Fruit fly (Drosophila melanogaster) whole organism, pupa: Measurements from ENCODE around the gene CG9609.

Experiments used
- CG10348 ChIP-seq: fragments of 200-800 bp; sonication (Bioruptor generic); IDR thresholded peaks from 2 replicates; pipeline ENCODE4 v1.3.6; 2022; ENCODE audit warnings: missing biosample characterization, missing genetic modification characterization
- CG12605 ChIP-seq: fragments of 200-800 bp; sonication (Bioruptor generic); IDR thresholded peaks from 2 replicates; pipeline ENCODE4 v1.3.6; 2022; ENCODE audit warnings: missing biosample characterization, missing genetic modification characterization
- CG13204 ChIP-seq: fragments of 200-800 bp; sonication (Bioruptor generic); optimal IDR thresholded peaks from 2 replicates; lab custom pipeline; 2018; ENCODE audit warnings: missing biosample characterization, mild to moderate bottlenecking, missing genetic modification characterization, moderate library complexity
- CG15710 ChIP-seq: fragments of 200-800 bp; sonication (Bioruptor generic); optimal IDR thresholded peaks from 2 replicates; lab custom pipeline; 2018; ENCODE audit warnings: missing biosample characterization, mild to moderate bottlenecking, missing genetic modification characterization, moderate library complexity
- CG32121 ChIP-seq: fragments of 200-800 bp; sonication (Bioruptor generic); IDR thresholded peaks from 2 replicates; pipeline ENCODE4 v1.3.6; 2022; ENCODE audit warnings: missing biosample characterization, missing genetic modification characterization
- CG34367 ChIP-seq: fragments of 200-800 bp; sonication (Bioruptor generic); optimal IDR thresholded peaks from 2 replicates; lab custom pipeline; 2018; ENCODE audit warnings: missing biosample characterization, mild to moderate bottlenecking, missing genetic modification characterization
- CG4496 ChIP-seq: fragments of 200-800 bp; sonication (Bioruptor generic); IDR thresholded peaks from 3 replicates; pipeline ENCODE4 v1.3.6; 2022; ENCODE audit warnings: missing biosample characterization, missing genetic modification characterization
- CG8159 ChIP-seq: fragments of 200-800 bp; sonication (Bioruptor generic); optimal IDR thresholded peaks from 3 replicates; lab custom pipeline; 2018; ENCODE audit warnings: missing biosample characterization, mild to moderate bottlenecking, missing genetic modification characterization, moderate library complexity
- D1 ChIP-seq: fragments of 200-800 bp; sonication (Bioruptor generic); optimal IDR thresholded peaks from 2 replicates; lab custom pipeline; 2018; ENCODE audit warnings: missing biosample characterization, mild to moderate bottlenecking, missing genetic modification characterization, moderate library complexity
- EcR ChIP-seq: fragments of 200-800 bp; sonication (Bioruptor generic); optimal IDR thresholded peaks from 3 replicates; lab custom pipeline; 2019; ENCODE audit warnings: missing biosample characterization, missing genetic modification characterization, mild to moderate bottlenecking, moderate library complexity, missing genetic modification reagents
- Pif1A ChIP-seq: fragments of 200-800 bp; sonication (Bioruptor generic); optimal IDR thresholded peaks from 3 replicates; lab custom pipeline; 2016; ENCODE audit warnings: missing biosample characterization, missing genetic modification characterization
- Pif1B ChIP-seq: fragments of 200-800 bp; sonication (Bioruptor generic); optimal IDR thresholded peaks from 3 replicates; lab custom pipeline; 2016; ENCODE audit warnings: missing biosample characterization, missing genetic modification characterization
- Snoo ChIP-seq: fragments of 200-800 bp; sonication (Bioruptor generic); optimal IDR thresholded peaks from 3 replicates; lab custom pipeline; 2017; ENCODE audit warnings: missing biosample characterization, mild to moderate bottlenecking, missing genetic modification characterization, inconsistent platforms
- fd96Ca ChIP-seq: fragments of 200-800 bp; sonication (Bioruptor generic); IDR thresholded peaks from 3 replicates; pipeline ENCODE4 v1.3.6; 2022; ENCODE audit warnings: missing biosample characterization, missing genetic modification characterization
- gl ChIP-seq: fragments of 200-800 bp; sonication (Bioruptor generic); optimal IDR thresholded peaks from 2 replicates; lab custom pipeline; 2018; ENCODE audit warnings: missing biosample characterization, mild to moderate bottlenecking, missing genetic modification characterization

Gene CG9609

DNA sequence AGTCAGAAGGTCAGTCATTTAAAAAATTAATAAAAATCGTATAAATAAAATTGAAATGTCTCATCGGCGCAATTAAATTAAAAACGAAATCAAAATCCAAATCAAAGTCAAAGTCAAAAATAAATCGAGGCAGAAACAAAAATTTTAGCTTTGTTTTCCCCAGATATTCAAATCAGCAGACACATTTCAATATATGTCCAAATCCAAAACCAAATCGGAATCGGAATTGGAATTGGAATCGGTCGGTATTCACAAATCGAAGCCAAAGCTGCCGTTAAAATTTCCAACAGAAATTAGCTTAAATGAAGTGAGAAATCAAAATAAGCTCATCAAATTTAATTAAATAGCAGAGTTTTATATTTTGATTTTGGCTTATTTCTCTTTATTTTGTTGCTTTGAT lies 50.6 kb downstream of the CG9609 start:
- no peak for TF ChIP-seq CG13204 (GFP tag; lab: Kevin White, UChicago)
- TF ChIP-seq CG4496, result no peak
- TF ChIP-seq Snoo (tag; lab: Kevin White, UChicago), result no peak
- TF ChIP-seq gl (tag; lab: Kevin White, UChicago), result no peak
- no peak for TF ChIP-seq CG10348 (GFP tag; lab: Robert Waterston, UW)
- no peak for TF ChIP-seq Pif1B (GFP tag; lab: Kevin White, UChicago)
- TF ChIP-seq CG15710, result no peak
- TF ChIP-seq CG34367 (tag; lab: Kevin White, UChicago), result no peak
- no peak for TF ChIP-seq CG8159
- TF ChIP-seq EcR, result no peak
- TF ChIP-seq Pif1A (GFP tag; lab: Kevin White, UChicago), result no peak
- no peak for TF ChIP-seq fd96Ca (GFP tag; lab: Robert Waterston, UW)
- no peak for TF ChIP-seq D1 (tag; lab: Kevin White, UChicago)
- no peak for TF ChIP-seq CG32121
- TF ChIP-seq CG12605 (GFP tag; lab: Robert Waterston, UW), result no peak
